Fruit fly (Drosophila melanogaster) whole organism, pupa: ENCODE measurements around the gene SNRPG.

Experiments used
- CG32121 ChIP-seq: fragments of 200-800 bp; sonication (Bioruptor generic); IDR thresholded peaks from 2 replicates; pipeline ENCODE4 v1.3.6; 2022; ENCODE audit warnings: missing biosample characterization, missing genetic modification characterization
- EcR ChIP-seq: fragments of 200-800 bp; sonication (Bioruptor generic); optimal IDR thresholded peaks from 3 replicates; lab custom pipeline; 2019; ENCODE audit warnings: missing biosample characterization, missing genetic modification characterization, mild to moderate bottlenecking, moderate library complexity, missing genetic modification reagents

- TF ChIP-seq CG32121 (GFP tag; lab: Robert Waterston, UW): no peak
- no peak for TF ChIP-seq EcR
These were observed 49.7 kb upstream of the SNRPG start for dm6 chrX:16689966-16690365.
